Fruit fly (Drosophila melanogaster): ENCODE measurements around the gene RpL32.

Gene RpL32

dm6 chr3R:30014977-30015514, 30.9 kb downstream of the RpL32 start, which contains the start of gene CG7920:
Gene CG7920, minus strand, starts transcription at chr3R:30015284.
- no peak for TF ChIP-seq ttk (optimal IDR thresholded peaks at IDR 0.05)
- no peak for TF ChIP-seq psq (optimal IDR thresholded peaks at IDR 0.05)
- no peak for TF ChIP-seq h (optimal IDR thresholded peaks at IDR 0.05)
- no peak for TF ChIP-seq Sin3A (optimal IDR thresholded peaks at IDR 0.05)
- TF ChIP-seq Myc (optimal IDR thresholded peaks at IDR 0.05) = no peak
- no peak for TF ChIP-seq insv (optimal IDR thresholded peaks at IDR 0.05)

dm6 chr3R:30014480-30014879, 31.5 kb downstream of the RpL32 start:
- TF ChIP-seq h (optimal IDR thresholded peaks at IDR 0.05) (no peak), Myc (optimal IDR thresholded peaks at IDR 0.05) (no peak), Sin3A (optimal IDR thresholded peaks at IDR 0.05) (no peak)

- TF ChIP-seq ttk (optimal IDR thresholded peaks at IDR 0.05) = no peak
- TF ChIP-seq Sin3A (optimal IDR thresholded peaks at IDR 0.05) = no peak
- no peak for TF ChIP-seq psq (optimal IDR thresholded peaks at IDR 0.05)
- no peak for TF ChIP-seq h (optimal IDR thresholded peaks at IDR 0.05)
- no peak for TF ChIP-seq insv (optimal IDR thresholded peaks at IDR 0.05)
- TF ChIP-seq Myc (optimal IDR thresholded peaks at IDR 0.05) = no peak
Measured at dm6 chr3R:30013909-30014308, 32.1 kb downstream of the RpL32 start.

DNA sequence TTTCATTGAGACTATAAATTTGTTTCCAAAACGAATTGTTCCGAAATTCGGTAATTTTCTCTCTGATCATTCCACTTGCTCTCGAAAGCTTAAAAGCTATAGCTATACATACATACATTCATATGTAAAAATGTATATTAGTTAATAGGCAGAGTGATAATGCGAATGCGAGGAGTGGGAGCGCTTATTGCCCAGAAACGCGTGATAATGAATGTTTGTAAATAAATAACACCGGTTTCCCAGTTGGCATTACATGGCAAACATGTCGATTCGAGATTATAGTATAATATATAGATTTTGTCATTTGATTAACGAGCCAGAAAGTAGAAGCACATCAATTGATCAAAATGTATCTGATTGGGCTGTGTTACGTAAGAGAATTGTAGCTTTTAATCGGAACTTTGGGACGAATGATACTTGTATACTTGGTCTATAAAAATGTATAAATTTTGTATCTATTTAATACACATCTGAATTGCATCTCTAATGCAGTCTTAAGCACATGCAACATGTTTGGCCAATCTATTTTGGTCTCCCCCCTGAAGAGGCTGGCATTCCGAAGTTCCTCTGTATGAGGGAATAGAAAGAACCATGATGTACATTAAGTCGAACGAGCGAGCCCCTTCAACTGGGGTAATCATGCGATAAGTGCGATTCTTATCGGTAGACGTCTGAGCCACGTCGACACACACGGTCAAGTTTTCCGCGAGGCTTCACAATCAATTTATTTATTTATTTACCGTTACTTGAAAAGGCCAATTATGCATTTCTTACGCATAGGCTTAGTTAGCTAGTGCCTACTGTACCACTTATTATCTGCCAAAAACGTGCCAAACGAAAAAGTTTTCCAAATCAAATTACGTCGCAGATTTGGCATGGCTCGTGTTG, 33.1 kb downstream of the RpL32 start:
- TF ChIP-seq Myc (optimal IDR thresholded peaks at IDR 0.05) (no peak), psq (optimal IDR thresholded peaks at IDR 0.05) (no peak), insv (optimal IDR thresholded peaks at IDR 0.05) (no peak), ttk (optimal IDR thresholded peaks at IDR 0.05) (no peak), Sin3A (optimal IDR thresholded peaks at IDR 0.05) (no peak), h (optimal IDR thresholded peaks at IDR 0.05) (no peak)

- TF ChIP-seq Sin3A (optimal IDR thresholded peaks at IDR 0.05) = no peak
- no peak for TF ChIP-seq ttk (optimal IDR thresholded peaks at IDR 0.05)
- TF ChIP-seq h (optimal IDR thresholded peaks at IDR 0.05) = no peak
Measured at dm6 chr3R:30009173-30009572, 36.8 kb downstream of the RpL32 start, which contains the start of gene CG7912. Gene CG7912, minus strand, starts transcription at chr3R:30009189.

DNA sequence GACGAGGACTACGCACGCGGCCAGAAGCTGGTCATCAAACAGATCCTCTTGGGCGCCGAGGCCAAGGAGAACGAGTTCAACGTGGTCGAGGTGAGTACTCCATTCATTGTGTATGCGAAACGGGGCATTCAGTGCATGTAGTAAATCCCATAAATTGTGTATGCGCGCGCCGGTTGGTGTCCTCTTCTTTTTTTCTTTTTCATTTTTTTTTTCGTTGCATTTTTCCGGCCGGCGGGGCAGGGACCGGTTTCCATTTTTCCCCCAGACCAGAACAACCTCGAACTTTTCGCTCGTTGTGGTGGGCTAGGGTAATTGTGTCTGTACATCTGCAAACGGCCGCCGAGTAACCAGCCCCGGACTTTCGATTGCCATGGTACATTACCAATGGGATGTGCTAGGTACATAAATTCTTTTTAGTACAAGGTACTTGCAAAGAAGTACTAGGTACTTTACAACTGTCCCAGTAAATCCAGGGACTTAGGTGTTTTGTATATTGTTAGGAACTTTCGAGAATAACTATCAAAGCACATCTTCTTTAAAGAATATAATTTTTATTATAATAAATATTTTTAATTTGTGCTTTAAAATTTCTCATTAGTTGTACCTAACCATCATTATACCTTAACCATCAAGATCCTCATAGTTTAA, 40.5 kb downstream of the RpL32 start:
- no peak for TF ChIP-seq ttk (optimal IDR thresholded peaks at IDR 0.05)
- no peak for TF ChIP-seq psq (optimal IDR thresholded peaks at IDR 0.05)
- no peak for TF ChIP-seq insv (optimal IDR thresholded peaks at IDR 0.05)
- TF ChIP-seq Myc (optimal IDR thresholded peaks at IDR 0.05) = no peak
- no peak for TF ChIP-seq Sin3A (optimal IDR thresholded peaks at IDR 0.05)
- TF ChIP-seq h (optimal IDR thresholded peaks at IDR 0.05) = no peak

dm6 chr3R:30004648-30005047, 41.3 kb downstream of the RpL32 start, which contains the start of the genes Nlp and Nph:
Gene Nlp, plus strand, starts transcription at chr3R:30004785.
Gene Nph, minus strand, starts transcription at chr3R:30004861.
- TF ChIP-seq h (optimal IDR thresholded peaks at IDR 0.05) (no peak), ttk (optimal IDR thresholded peaks at IDR 0.05) (no peak), insv (optimal IDR thresholded peaks at IDR 0.05) (no peak), Myc (optimal IDR thresholded peaks at IDR 0.05) (no peak), Sin3A (optimal IDR thresholded peaks at IDR 0.05) (no peak), psq (optimal IDR thresholded peaks at IDR 0.05) (no peak)

DNA sequence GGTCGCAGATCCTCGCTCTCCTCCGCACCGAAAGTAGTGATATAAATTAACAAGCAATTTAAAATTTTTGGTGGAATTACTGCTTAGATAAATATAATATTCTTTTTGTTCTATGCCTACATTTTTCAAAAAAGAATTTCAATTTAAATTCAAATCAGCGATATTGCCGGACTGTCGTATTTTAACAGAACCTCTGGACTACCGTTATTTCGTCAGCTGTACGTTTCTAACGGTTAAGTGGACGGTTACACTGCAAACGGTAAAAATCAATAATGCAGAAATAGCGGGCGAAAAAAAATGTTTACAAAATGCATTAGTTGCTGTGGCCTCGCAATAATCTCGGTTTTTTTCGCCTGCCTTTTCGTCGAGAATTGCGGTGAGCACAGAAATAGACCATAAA, 45.7 kb downstream of the RpL32 start, which contains the start of gene Tace:
Tace (plus strand) TSS at position 245 of the 400 bp plus-strand sequence.
- TF ChIP-seq h (optimal IDR thresholded peaks at IDR 0.05) (no peak), Sin3A (optimal IDR thresholded peaks at IDR 0.05) (no peak), insv (optimal IDR thresholded peaks at IDR 0.05) (no peak), psq (optimal IDR thresholded peaks at IDR 0.05) (no peak), ttk (optimal IDR thresholded peaks at IDR 0.05) (no peak), Myc (optimal IDR thresholded peaks at IDR 0.05) (no peak)

DNA sequence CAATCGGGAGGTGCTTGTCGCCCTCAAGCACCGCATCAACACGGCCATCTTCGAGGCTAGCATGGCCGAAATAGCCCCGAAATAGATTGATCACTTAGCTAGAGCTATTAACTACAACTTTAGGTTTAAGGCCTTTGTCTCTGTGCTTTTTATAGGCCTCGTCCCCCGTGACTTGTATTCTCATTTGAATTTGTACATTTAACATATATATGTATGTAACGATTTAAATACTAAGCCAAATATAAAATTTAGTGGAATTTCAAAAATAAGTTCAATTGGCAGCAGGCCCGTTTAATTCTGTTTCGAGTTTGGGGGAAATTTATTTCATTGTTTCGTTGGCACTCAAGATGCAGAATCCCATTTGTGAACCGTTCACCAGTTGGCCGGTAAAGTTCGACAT, 46.5 kb downstream of the RpL32 start, which contains the start of gene CG34298:
CG34298 (plus strand) TSS at position 301 of the 400 bp plus-strand sequence.
- TF ChIP-seq h (optimal IDR thresholded peaks at IDR 0.05) (no peak), Myc (optimal IDR thresholded peaks at IDR 0.05) (no peak)

DNA sequence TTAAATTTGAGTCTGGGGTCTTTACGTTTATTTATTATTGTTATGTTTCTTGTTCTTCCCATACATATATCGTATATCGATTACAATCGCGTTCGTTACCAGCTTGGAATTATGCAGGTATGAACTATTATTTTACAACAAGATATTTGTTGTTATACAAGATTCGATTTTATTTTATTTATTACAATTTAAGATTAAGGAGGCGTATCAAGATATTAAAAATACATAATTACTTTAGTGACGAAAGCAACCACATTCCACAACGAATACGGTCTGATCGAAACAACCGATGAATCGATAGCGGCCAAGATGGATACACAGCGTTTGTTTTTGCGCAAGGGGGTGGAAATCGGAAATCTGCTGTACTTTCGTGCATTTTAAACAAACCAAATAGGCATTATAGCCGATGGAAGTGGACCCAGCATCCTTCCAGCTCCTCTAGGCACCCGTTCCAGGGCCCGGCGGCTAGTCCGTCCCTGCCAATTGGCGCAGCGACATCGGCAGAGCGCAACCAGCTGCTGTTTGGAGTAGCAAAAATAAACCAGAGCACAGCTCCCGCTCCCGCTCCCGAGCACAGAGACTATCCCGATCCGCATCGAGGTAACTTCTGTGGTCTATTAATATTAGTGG, 48.2 kb downstream of the RpL32 start, which contains the start of the genes CG15525 and CG11504:
CG15525 (minus strand) TSS at position 70 of the 630 bp plus-strand sequence.
CG11504 (plus strand) TSS at position 294 of the 630 bp plus-strand sequence.
- TF ChIP-seq Myc (optimal IDR thresholded peaks at IDR 0.05) = no peak
- no peak for TF ChIP-seq Sin3A (optimal IDR thresholded peaks at IDR 0.05)
- TF ChIP-seq ttk (optimal IDR thresholded peaks at IDR 0.05) = no peak
- no peak for TF ChIP-seq h (optimal IDR thresholded peaks at IDR 0.05)
- no peak for TF ChIP-seq psq (optimal IDR thresholded peaks at IDR 0.05)

All from Kc167 (cell line).